Fruit fly (Drosophila melanogaster): ENCODE measurements around the gene tim.

tim gene

DNA sequence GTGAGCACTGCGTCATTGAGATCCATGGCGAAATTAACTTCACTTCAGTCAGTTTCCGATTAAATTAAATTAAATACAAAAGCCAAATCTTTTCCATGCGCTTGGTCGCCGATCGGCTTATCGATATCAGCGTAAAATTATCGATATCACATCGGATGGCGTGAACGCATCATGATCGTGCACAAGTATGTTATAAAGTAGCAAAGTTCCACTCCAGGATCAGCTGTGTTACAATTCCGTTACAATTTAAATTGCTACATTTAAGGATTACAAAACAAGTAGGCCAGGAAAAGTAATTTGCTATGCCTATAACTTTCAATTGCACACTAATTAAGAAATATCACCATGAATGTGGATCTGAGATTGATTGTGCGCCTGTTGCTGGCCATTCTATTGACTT, 38.0 kb downstream of the tim start, which contains the start of the genes Pif1 and CG31776:
Gene Pif1, minus strand, starts transcription at position 136 of the 400 bp plus-strand sequence.
Gene CG31776, plus strand, starts transcription at position 314 of the 400 bp plus-strand sequence.
- TF ChIP-seq CG32121 (GFP tag; IDR thresholded peaks at IDR 0.05) (no peak), rn (GFP tag; IDR thresholded peaks at IDR 0.05) (no peak), Pif1A (GFP tag; optimal IDR thresholded peaks at IDR 0.05) (no peak), CG4496 (GFP tag; IDR thresholded peaks at IDR 0.05) (no peak), CG12605 (GFP tag; IDR thresholded peaks at IDR 0.05) (no peak), CG34367 (tag; optimal IDR thresholded peaks at IDR 0.05) (no peak), gl (tag; optimal IDR thresholded peaks at IDR 0.05) (no peak), D1 (tag; optimal IDR thresholded peaks at IDR 0.05) (no peak), CG15710 (tag; optimal IDR thresholded peaks at IDR 0.05) (no peak), CG17806 (tag; optimal IDR thresholded peaks at IDR 0.05) (no peak), CG14655 (GFP tag; optimal IDR thresholded peaks at IDR 0.05) (no peak), CG9948 (tag; optimal IDR thresholded peaks at IDR 0.05) (no peak), CG13204 (GFP tag; optimal IDR thresholded peaks at IDR 0.05) (no peak), CG10348 (GFP tag; IDR thresholded peaks at IDR 0.05) (no peak), Snoo (tag; optimal IDR thresholded peaks at IDR 0.05) (no peak)

DNA sequence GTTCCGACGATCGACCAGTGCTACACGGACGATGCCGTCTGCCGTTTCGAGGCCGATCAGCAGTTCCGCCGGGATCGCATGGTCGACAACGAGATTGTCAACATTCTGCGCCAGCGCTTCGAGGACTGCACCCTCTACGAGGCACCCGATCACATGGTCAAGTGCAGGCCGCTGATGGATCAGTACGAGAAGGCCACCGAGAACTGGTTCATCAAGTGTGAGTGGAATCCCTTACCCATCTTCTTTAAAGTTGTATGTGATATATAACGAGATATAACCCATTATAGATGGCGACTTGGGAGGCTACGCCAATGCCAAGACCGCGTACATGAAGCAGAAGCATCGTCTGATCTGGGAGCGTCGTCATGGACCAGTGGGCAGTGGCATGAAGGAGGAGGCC, 41.1 kb downstream of the tim start:
- TF ChIP-seq rn (GFP tag; IDR thresholded peaks at IDR 0.05): no peak
- no peak for TF ChIP-seq CG9948 (tag; optimal IDR thresholded peaks at IDR 0.05)
- no peak for TF ChIP-seq CG12605 (GFP tag; IDR thresholded peaks at IDR 0.05)
- no peak for TF ChIP-seq CG17806 (tag; optimal IDR thresholded peaks at IDR 0.05)
- no peak for TF ChIP-seq CG32121 (GFP tag; IDR thresholded peaks at IDR 0.05)
- no peak for TF ChIP-seq CG14655 (GFP tag; optimal IDR thresholded peaks at IDR 0.05)
- TF ChIP-seq EcR (GFP tag; optimal IDR thresholded peaks at IDR 0.05): no peak
- no peak for TF ChIP-seq CG13204 (GFP tag; optimal IDR thresholded peaks at IDR 0.05)
- no peak for TF ChIP-seq gl (tag; optimal IDR thresholded peaks at IDR 0.05)
- TF ChIP-seq CG8159 (tag; optimal IDR thresholded peaks at IDR 0.05): no peak
- no peak for TF ChIP-seq CG10348 (GFP tag; IDR thresholded peaks at IDR 0.05)
- TF ChIP-seq CG8301 (tag; optimal IDR thresholded peaks at IDR 0.05): no peak
- no peak for TF ChIP-seq CG15710 (tag; optimal IDR thresholded peaks at IDR 0.05)

DNA sequence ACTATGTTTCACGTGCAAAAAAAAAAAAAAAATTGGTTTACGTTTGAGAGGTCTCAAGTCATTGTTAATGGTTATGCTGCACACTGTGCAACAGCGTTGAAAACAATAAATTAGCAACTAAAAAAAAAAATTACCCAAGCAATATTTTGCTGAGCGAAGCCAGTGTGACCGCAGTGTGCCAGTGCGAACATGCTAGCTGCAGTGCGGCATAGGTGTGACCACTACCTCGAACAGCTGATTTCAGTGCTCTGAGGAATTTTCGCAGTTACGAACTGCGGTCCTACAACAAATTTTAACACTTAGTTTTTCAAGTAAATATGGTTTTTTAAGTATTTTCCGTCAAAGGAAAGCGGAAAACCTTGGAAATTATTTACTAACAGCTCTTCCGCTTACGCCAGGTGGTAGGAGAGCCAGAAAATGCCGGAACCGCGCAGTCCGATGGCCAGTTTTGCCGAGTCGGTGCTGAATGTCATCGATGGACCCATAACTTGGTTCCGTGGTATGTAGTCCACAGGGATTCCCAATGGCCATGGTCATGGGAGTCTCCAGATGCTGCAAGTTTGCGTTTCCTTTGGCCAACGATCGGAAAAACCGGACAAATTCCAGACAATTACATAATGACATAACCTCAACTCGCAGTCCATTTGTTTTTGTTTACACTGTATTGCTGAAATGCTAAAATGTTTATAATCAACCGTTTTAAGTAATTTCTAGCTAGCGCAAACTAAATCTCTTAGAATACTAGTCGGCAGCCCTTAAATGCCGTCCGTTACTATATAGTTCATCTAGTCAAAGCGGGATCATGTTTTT, 41.8 kb downstream of the tim start, which contains the start of the genes msl-2 and ND-PDSW:
Gene msl-2, minus strand, starts transcription at position 195 of the 810 bp plus-strand sequence.
Gene ND-PDSW, plus strand, starts transcription at position 240 of the 810 bp plus-strand sequence.
- TF ChIP-seq Pif1A (GFP tag; optimal IDR thresholded peaks at IDR 0.05) (no peak), CG9948 (tag; optimal IDR thresholded peaks at IDR 0.05) (no peak), Ets98B (GFP tag; IDR thresholded peaks at IDR 0.05) (no peak)

DNA sequence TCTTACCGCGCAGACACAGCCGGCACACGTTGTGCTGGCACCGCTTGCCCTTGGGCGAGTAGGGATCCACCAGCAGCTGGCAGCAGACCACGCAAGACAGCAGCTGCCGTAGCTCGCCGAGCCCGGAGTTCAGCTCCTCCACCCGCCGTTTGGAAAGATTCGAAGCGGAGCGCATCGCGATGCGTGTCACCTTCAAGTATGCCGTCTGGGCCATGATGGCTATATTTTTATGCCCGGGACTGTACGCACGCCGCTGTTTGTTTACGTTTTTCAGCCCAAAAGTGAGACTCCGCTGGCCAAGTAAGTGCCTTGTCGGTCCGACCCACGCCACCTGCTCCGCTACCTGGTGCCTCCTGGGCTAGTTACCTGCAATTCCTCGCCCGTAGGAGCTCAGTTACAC, 42.5 kb downstream of the tim start:
- TF ChIP-seq fd96Ca (GFP tag; IDR thresholded peaks at IDR 0.05) (peak; percentile 56; the same call in 1 of the 3 replicates), rn (GFP tag; IDR thresholded peaks at IDR 0.05) (no peak)

DNA sequence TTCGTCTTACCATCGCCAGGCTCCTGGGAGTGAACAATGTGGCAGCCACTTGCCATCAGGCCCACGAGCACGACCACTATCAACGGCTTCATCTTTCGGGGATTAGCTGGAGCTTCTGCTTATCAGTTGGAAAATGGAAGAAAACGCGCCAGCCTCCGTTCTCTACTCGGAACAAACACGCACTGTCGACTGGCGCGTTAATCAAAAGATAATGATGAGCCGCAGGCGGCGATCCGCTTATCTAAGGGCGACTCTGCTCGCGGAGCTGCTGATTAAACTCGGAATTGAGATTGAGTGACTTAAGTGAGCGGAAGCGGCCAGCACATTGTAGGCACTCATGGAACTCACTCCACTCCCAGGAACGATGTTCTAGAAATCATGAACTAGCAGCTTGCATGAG, 46.2 kb downstream of the tim start, which contains the start of gene CG3246:
Gene CG3246, minus strand, starts transcription at position 193 of the 400 bp plus-strand sequence.
- no peak for TF ChIP-seq CG9948 (tag; optimal IDR thresholded peaks at IDR 0.05)
- TF ChIP-seq Pif1A (GFP tag; optimal IDR thresholded peaks at IDR 0.05): no peak

DNA sequence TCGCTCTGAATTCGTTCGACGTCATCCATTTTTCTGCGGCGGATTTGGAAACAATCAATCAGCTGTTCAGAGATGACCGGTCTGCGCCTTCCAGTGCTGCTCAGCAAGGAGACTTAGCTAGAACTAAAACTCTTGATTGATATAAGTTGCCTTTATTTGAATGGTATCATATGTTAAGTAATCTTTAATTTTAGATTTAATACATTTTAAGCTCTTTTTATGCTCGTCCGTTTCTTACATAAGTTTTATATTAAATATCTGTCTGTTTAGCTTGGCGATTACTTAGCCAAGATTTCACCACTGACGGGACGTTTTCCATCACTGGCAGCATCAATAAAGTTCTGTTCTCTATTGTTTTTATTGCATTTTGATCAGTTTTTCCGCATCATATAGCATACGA, 50.9 kb downstream of the tim start, which contains the start of the genes Cog3 and Sec5:
Gene Cog3, minus strand, starts transcription at position 58 of the 400 bp plus-strand sequence.
Gene Sec5, plus strand, starts transcription at position 296 of the 400 bp plus-strand sequence.
- TF ChIP-seq EcR (GFP tag; optimal IDR thresholded peaks at IDR 0.05) (no peak), D1 (tag; optimal IDR thresholded peaks at IDR 0.05) (no peak), CG14655 (GFP tag; optimal IDR thresholded peaks at IDR 0.05) (no peak), Snoo (tag; optimal IDR thresholded peaks at IDR 0.05) (peak; percentile 59), fd96Ca (GFP tag; IDR thresholded peaks at IDR 0.05) (peak; percentile 59; the same call in 2 of the 3 replicates), CG13204 (GFP tag; optimal IDR thresholded peaks at IDR 0.05) (no peak), CG12605 (GFP tag; IDR thresholded peaks at IDR 0.05) (no peak), Pif1A (GFP tag; optimal IDR thresholded peaks at IDR 0.05) (no peak), gl (tag; optimal IDR thresholded peaks at IDR 0.05) (no peak), CG15710 (tag; optimal IDR thresholded peaks at IDR 0.05) (peak; percentile 73), CG10348 (GFP tag; IDR thresholded peaks at IDR 0.05) (no peak), CG32121 (GFP tag; IDR thresholded peaks at IDR 0.05) (peak; percentile 63), CG34367 (tag; optimal IDR thresholded peaks at IDR 0.05) (no peak), Pif1B (GFP tag; optimal IDR thresholded peaks at IDR 0.05) (no peak), CG17806 (tag; optimal IDR thresholded peaks at IDR 0.05) (peak; percentile 48), CG8159 (tag; optimal IDR thresholded peaks at IDR 0.05) (no peak), CG4496 (GFP tag; IDR thresholded peaks at IDR 0.05) (peak; percentile 55; the same call in 2 of the 3 replicates), rn (GFP tag; IDR thresholded peaks at IDR 0.05) (no peak), CG9948 (tag; optimal IDR thresholded peaks at IDR 0.05) (peak; percentile 47), Ets98B (GFP tag; IDR thresholded peaks at IDR 0.05) (no peak; the same call in 1 of the 2 replicates), CG8301 (tag; optimal IDR thresholded peaks at IDR 0.05) (no peak)
